Fruit fly (Drosophila melanogaster) whole organism, embryonic: ENCODE data around the gene Fer3.

Source experiments
- Atf6 ChIP-seq: fragments of 200-800 bp; sonication (Bioruptor generic); IDR thresholded peaks from 2 replicates; pipeline ENCODE4 v1.3.6; 2022; ENCODE audit warnings: missing biosample characterization, missing genetic modification characterization
- CG10979 ChIP-seq: fragments of 200-800 bp; sonication (Bioruptor generic); optimal IDR thresholded peaks from 2 replicates; lab custom pipeline; 2018; ENCODE audit warnings: missing biosample characterization, mild to moderate bottlenecking, missing genetic modification characterization, moderate library complexity
- CG11723 ChIP-seq: fragments of 200-800 bp; sonication (Bioruptor generic); optimal IDR thresholded peaks from 2 replicates; lab custom pipeline; 2017; ENCODE audit warnings: missing biosample characterization, mild to moderate bottlenecking, missing genetic modification characterization
- CG12219 ChIP-seq: fragments of 200-800 bp; sonication (Bioruptor generic); optimal IDR thresholded peaks from 3 replicates; lab custom pipeline; 2018; ENCODE audit warnings: missing biosample characterization, mild to moderate bottlenecking, missing genetic modification characterization
- CG13894 ChIP-seq: fragments of 200-800 bp; sonication (Bioruptor generic); optimal IDR thresholded peaks from 3 replicates; lab custom pipeline; 2018; ENCODE audit warnings: missing biosample characterization, mild to moderate bottlenecking, missing genetic modification characterization, moderate library complexity
- CG1529 ChIP-seq: fragments of 200-800 bp; sonication (Bioruptor generic); optimal IDR thresholded peaks from 3 replicates; lab custom pipeline; 2018; ENCODE audit warnings: missing biosample characterization, missing genetic modification characterization
- CG15601 ChIP-seq: fragments of 200-800 bp; sonication (Bioruptor generic); optimal IDR thresholded peaks from 3 replicates; lab custom pipeline; 2019; ENCODE audit warnings: missing biosample characterization, mild to moderate bottlenecking, missing genetic modification characterization, moderate library complexity
- CG17802 ChIP-seq: fragments of 200-800 bp; sonication (Bioruptor generic); optimal IDR thresholded peaks from 2 replicates; lab custom pipeline; 2018; ENCODE audit warnings: missing biosample characterization, mild to moderate bottlenecking, missing genetic modification characterization, moderate library complexity
- CG1792 ChIP-seq: fragments of 200-800 bp; sonication (Bioruptor generic); optimal IDR thresholded peaks from 2 replicates; lab custom pipeline; 2016; ENCODE audit warnings: missing biosample characterization, missing genetic modification characterization
- CG18764 ChIP-seq: fragments of 200-800 bp; sonication (Bioruptor generic); optimal IDR thresholded peaks from 3 replicates; lab custom pipeline; 2016; ENCODE audit warnings: missing biosample characterization, missing genetic modification characterization
- CG2129 ChIP-seq: fragments of 200-800 bp; sonication (Bioruptor generic); IDR thresholded peaks from 2 replicates; pipeline ENCODE4 v1.3.6; 2022; ENCODE audit warnings: missing biosample characterization, missing genetic modification characterization; ENCODE audit not compliant: partially characterized antibody
- CG34422 ChIP-seq: fragments of 200-800 bp; sonication (Bioruptor generic); IDR thresholded peaks from 3 replicates; pipeline ENCODE4 v1.3.6; 2022; ENCODE audit warnings: missing biosample characterization, missing genetic modification characterization
- CG42726 ChIP-seq: fragments of 200-800 bp; sonication (Bioruptor generic); IDR thresholded peaks from 2 replicates; pipeline ENCODE4 v1.3.6; 2022; ENCODE audit warnings: missing biosample characterization, missing genetic modification characterization; ENCODE audit not compliant: partially characterized antibody
- CG4404 ChIP-seq: fragments of 200-800 bp; sonication (Bioruptor generic); IDR thresholded peaks from 2 replicates; pipeline ENCODE4 v1.3.6; 2022; ENCODE audit warnings: missing biosample characterization, missing genetic modification characterization
- CG4424 ChIP-seq: fragments of 200-800 bp; sonication (Bioruptor generic); optimal IDR thresholded peaks from 3 replicates; lab custom pipeline; 2016; ENCODE audit warnings: missing biosample characterization, missing genetic modification characterization
- CG4617 ChIP-seq: fragments of 200-800 bp; sonication (Bioruptor generic); optimal IDR thresholded peaks from 3 replicates; lab custom pipeline; 2016; ENCODE audit warnings: missing biosample characterization, missing genetic modification characterization, borderline replicate concordance
- CG6175 ChIP-seq: fragments of 200-800 bp; sonication (Bioruptor generic); IDR thresholded peaks from 3 replicates; pipeline ENCODE4 v1.3.6; 2022; ENCODE audit warnings: missing biosample characterization, missing genetic modification characterization
- CG6765 ChIP-seq: fragments of 200-800 bp; sonication (Bioruptor generic); optimal IDR thresholded peaks from 3 replicates; lab custom pipeline; 2017; ENCODE audit warnings: missing biosample characterization, mild to moderate bottlenecking, missing genetic modification characterization
- CG6791 ChIP-seq: fragments of 200-800 bp; sonication (Bioruptor generic); IDR thresholded peaks from 3 replicates; pipeline ENCODE4 v1.3.6; 2022; ENCODE audit warnings: missing biosample characterization, missing genetic modification characterization; ENCODE audit not compliant: partially characterized antibody
- CG7357 ChIP-seq: fragments of 200-800 bp; sonication (Bioruptor generic); IDR thresholded peaks from 3 replicates; pipeline ENCODE4 v1.3.6; 2022; ENCODE audit warnings: missing biosample characterization, missing genetic modification characterization
- CG7745 ChIP-seq: fragments of 200-800 bp; sonication (Bioruptor generic); optimal IDR thresholded peaks from 2 replicates; lab custom pipeline; 2018; ENCODE audit warnings: missing biosample characterization, mild to moderate bottlenecking, missing genetic modification characterization, moderate library complexity
- CG7928 ChIP-seq: fragments of 200-800 bp; sonication (Bioruptor generic); optimal IDR thresholded peaks from 2 replicates; lab custom pipeline; 2017; ENCODE audit warnings: missing biosample characterization, mild to moderate bottlenecking, missing genetic modification characterization
- CG8359 ChIP-seq: fragments of 200-800 bp; sonication (Bioruptor generic); optimal IDR thresholded peaks from 2 replicates; lab custom pipeline; 2017; ENCODE audit warnings: missing biosample characterization, mild to moderate bottlenecking, missing genetic modification characterization, borderline replicate concordance
- Dbx ChIP-seq: fragments of 200-800 bp; sonication (Bioruptor generic); IDR thresholded peaks from 3 replicates; pipeline ENCODE4 v1.3.6; 2022; ENCODE audit warnings: missing biosample characterization, missing genetic modification characterization
- Dip3 ChIP-seq: fragments of 200-800 bp; sonication (Bioruptor generic); optimal IDR thresholded peaks from 3 replicates; lab custom pipeline; 2016; ENCODE audit warnings: missing biosample characterization, missing genetic modification characterization
- Doc2 ChIP-seq: fragments of 200-800 bp; sonication (Bioruptor generic); IDR thresholded peaks from 2 replicates; pipeline ENCODE4 v1.3.6; 2022; ENCODE audit warnings: missing biosample characterization, missing genetic modification characterization
- Dref ChIP-seq: fragments of 200-800 bp; sonication (Bioruptor generic); IDR thresholded peaks from 2 replicates; pipeline ENCODE4 v1.3.6; 2022; ENCODE audit warnings: missing biosample characterization, missing genetic modification characterization
- Hr78 ChIP-seq, 2 experiments: fragments of 200-800 bp in 1 of 2; fragments of >200 bp in 1 of 2; sonication (Bioruptor generic) in 1 of 2; optimal IDR thresholded peaks; 2 replicates each; lab custom pipeline; 2017 to 2019; ENCODE audit warnings: missing biosample characterization in 2 of 2, missing genetic modification characterization in 2 of 2, mild to moderate bottlenecking in 1 of 2, moderate library complexity in 1 of 2
- MESR4 ChIP-seq: fragments of 200-800 bp; sonication (Bioruptor generic); optimal IDR thresholded peaks from 2 replicates; lab custom pipeline; 2018; ENCODE audit warnings: missing biosample characterization, mild to moderate bottlenecking, missing genetic modification characterization, moderate library complexity
- Spps ChIP-seq: fragments of 200-800 bp; sonication (Bioruptor generic); optimal IDR thresholded peaks from 2 replicates; lab custom pipeline; 2018; ENCODE audit warnings: missing biosample characterization, mild to moderate bottlenecking, missing genetic modification characterization
- Ssrp ChIP-seq: fragments of 200-800 bp; sonication (Bioruptor generic); optimal IDR thresholded peaks from 2 replicates; lab custom pipeline; 2018; ENCODE audit warnings: missing biosample characterization, mild to moderate bottlenecking, missing genetic modification characterization, moderate library complexity
- Xrp1 ChIP-seq: fragments of 200-800 bp; sonication (Bioruptor generic); IDR thresholded peaks from 2 replicates; pipeline ENCODE4 v1.3.6; 2022; ENCODE audit warnings: missing biosample characterization, missing genetic modification characterization
- aop ChIP-seq: fragments of 200-800 bp; sonication (Bioruptor generic); IDR thresholded peaks from 2 replicates; pipeline ENCODE4 v1.3.6; 2022; ENCODE audit warnings: missing biosample characterization, missing genetic modification characterization
- ash1 ChIP-seq: fragments of 200-800 bp; sonication (Bioruptor generic); optimal IDR thresholded peaks from 2 replicates; lab custom pipeline; 2018; ENCODE audit warnings: missing biosample characterization, mild to moderate bottlenecking, missing genetic modification characterization
- bbx ChIP-seq: fragments of 200-800 bp; sonication (Bioruptor generic); IDR thresholded peaks from 2 replicates; pipeline ENCODE4 v1.3.6; 2022; ENCODE audit warnings: missing biosample characterization, missing genetic modification characterization; ENCODE audit not compliant: partially characterized antibody
- corto ChIP-seq: fragments of 200-800 bp; sonication (Bioruptor generic); optimal IDR thresholded peaks from 2 replicates; lab custom pipeline; 2016; ENCODE audit warnings: missing biosample characterization, mild to moderate bottlenecking, missing genetic modification characterization, moderate library complexity
- crc ChIP-seq: fragments of 200-800 bp; sonication (Bioruptor generic); optimal IDR thresholded peaks from 2 replicates; lab custom pipeline; 2016; ENCODE audit warnings: missing biosample characterization, missing genetic modification characterization
- croc ChIP-seq: fragments of 200-800 bp; sonication (Bioruptor generic); conservative IDR thresholded peaks from 3 replicates; pipeline ENCODE4 v1.3.6; 2022; ENCODE audit warnings: missing biosample characterization, missing genetic modification characterization
- dmrt11E ChIP-seq: fragments of 200-800 bp; sonication (Bioruptor generic); optimal IDR thresholded peaks from 3 replicates; lab custom pipeline; 2018; ENCODE audit warnings: missing biosample characterization, mild to moderate bottlenecking, missing genetic modification characterization, moderate library complexity
- en ChIP-seq: fragments of 200-800 bp; sonication (Bioruptor generic); optimal IDR thresholded peaks from 2 replicates; lab custom pipeline; 2016; ENCODE audit warnings: missing biosample characterization, missing genetic modification characterization
- eve ChIP-seq, 2 experiments: fragments of >200 bp; optimal IDR thresholded peaks; 2 replicates each; lab custom pipeline; 2017; ENCODE audit warnings: missing biosample characterization in 2 of 2, missing genetic modification characterization in 2 of 2
- fd102C ChIP-seq: fragments of 200-800 bp; sonication (Bioruptor generic); optimal IDR thresholded peaks from 2 replicates; lab custom pipeline; 2018; ENCODE audit warnings: missing biosample characterization, mild to moderate bottlenecking, missing genetic modification characterization, moderate library complexity
- gt ChIP-seq: fragments of 200-800 bp; sonication (Bioruptor generic); IDR thresholded peaks from 2 replicates; pipeline ENCODE4 v1.3.6; 2022; ENCODE audit warnings: missing biosample characterization, missing genetic modification characterization
- mirr ChIP-seq: fragments of 200-800 bp; sonication (Bioruptor generic); optimal IDR thresholded peaks from 3 replicates; lab custom pipeline; 2018; ENCODE audit warnings: missing biosample characterization, mild to moderate bottlenecking, missing genetic modification characterization
- otp ChIP-seq: fragments of 200-800 bp; sonication (Bioruptor generic); IDR thresholded peaks from 3 replicates; pipeline ENCODE4, ENCODE4 v1.3.6; 2022; ENCODE audit warnings: missing biosample characterization, missing genetic modification characterization
- pum ChIP-seq: fragments of 200-800 bp; sonication (Bioruptor generic); optimal IDR thresholded peaks from 2 replicates; lab custom pipeline; 2016; ENCODE audit warnings: missing biosample characterization, missing genetic modification characterization
- sisA ChIP-seq: fragments of 200-800 bp; sonication (Bioruptor generic); IDR thresholded peaks from 2 replicates; pipeline ENCODE4 v1.3.6; 2022; ENCODE audit warnings: missing biosample characterization, missing genetic modification characterization
- sqz ChIP-seq: fragments of 200-800 bp; sonication (Bioruptor generic); optimal IDR thresholded peaks from 3 replicates; lab custom pipeline; 2018; ENCODE audit warnings: missing biosample characterization, mild to moderate bottlenecking, missing genetic modification characterization
- sug ChIP-seq: fragments of 200-800 bp; optimal IDR thresholded peaks from 2 replicates; lab custom pipeline; 2019; ENCODE audit warnings: missing biosample characterization, mild to moderate bottlenecking, missing genetic modification characterization, moderate library complexity
- tap ChIP-seq: fragments of 200-800 bp; optimal IDR thresholded peaks from 3 replicates; lab custom pipeline; 2019; ENCODE audit warnings: missing biosample characterization, mild to moderate bottlenecking, missing genetic modification characterization, moderate library complexity

Gene Fer3

DNA sequence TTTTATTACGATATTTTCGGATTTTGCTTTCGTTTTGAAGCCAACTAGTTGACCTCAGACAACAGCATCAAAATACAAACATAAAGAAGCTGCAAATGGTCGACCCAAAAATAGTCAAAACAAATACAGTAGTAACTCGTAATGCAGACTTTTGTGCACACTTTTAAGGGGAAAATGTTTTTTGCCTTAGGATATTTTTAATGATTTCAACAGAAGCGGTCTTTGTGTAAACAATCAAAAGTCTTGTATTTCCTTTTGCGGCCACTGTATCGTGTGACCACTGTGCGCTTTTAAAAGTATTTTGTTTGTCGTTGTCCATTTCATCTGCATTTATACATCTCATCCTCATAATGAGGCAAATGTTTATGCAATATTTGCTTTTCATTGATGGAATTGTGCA is 44.7 kb downstream of the Fer3 start (continued):
- TF ChIP-seq CG4404 (GFP tag; lab: Robert Waterston, UW) (peak; percentile 94), CG2129 (no peak), pum (peak; percentile 96), CG11723 (GFP tag; lab: Kevin White, UChicago) (peak; percentile 87), sug (tag; lab: Kevin White, UChicago) (peak; percentile 96), Atf6 (peak; percentile 97), tap (tag; lab: Kevin White, UChicago) (peak; percentile 93), CG7928 (GFP tag; lab: Kevin White, UChicago) (peak; percentile 81), mirr (GFP tag; lab: Kevin White, UChicago) (peak; percentile 98), Dip3 (GFP tag; lab: Kevin White, UChicago) (peak; percentile 97), Ssrp (peak; percentile 89), CG6791 (GFP tag; lab: Robert Waterston, UW) (no peak), croc (GFP tag; lab: Robert Waterston, UW) (peak; percentile 82), CG8359 (GFP tag; lab: Kevin White, UChicago) (peak; percentile 62), en (GFP tag; lab: Kevin White, UChicago) (peak; percentile 88), CG15601 (peak; percentile 63), Hr78 (GFP tag; optimal IDR thresholded peaks at IDR 0.05; lab: Kevin White, UChicago) (peak in 1 of 2 experiments; percentile 46), Dbx (GFP tag; lab: Robert Waterston, UW) (peak; percentile 98), fd102C (GFP tag; lab: Kevin White, UChicago) (peak; percentile 54), CG1529 (peak; percentile 79), crc (GFP tag; lab: Kevin White, UChicago) (peak; percentile 97), CG4424 (peak; percentile 94), CG34422 (GFP tag; lab: Robert Waterston, UW) (peak; percentile 97), otp (peak; percentile 96), bbx (GFP tag; lab: Robert Waterston, UW) (no peak), CG18764 (GFP tag; lab: Kevin White, UChicago) (peak; percentile 92), CG13894 (tag; lab: Kevin White, UChicago) (peak; percentile 93), CG1792 (peak; percentile 95), Xrp1 (GFP tag; lab: Robert Waterston, UW) (peak; percentile 95), CG12219 (GFP tag; lab: Kevin White, UChicago) (peak; percentile 94), CG4617 (GFP tag; lab: Kevin White, UChicago) (peak; percentile 83), CG42726 (GFP tag; lab: Robert Waterston, UW) (no peak), CG7745 (tag; lab: Kevin White, UChicago) (no peak), gt (GFP tag; lab: Robert Waterston, UW) (peak; percentile 73), sqz (GFP tag; lab: Kevin White, UChicago) (peak; percentile 91), Doc2 (GFP tag; lab: Robert Waterston, UW) (peak; percentile 86), CG10979 (tag; lab: Kevin White, UChicago) (peak; percentile 78), ash1 (GFP tag; lab: Kevin White, UChicago) (peak; percentile 73), Dref (GFP tag; lab: Robert Waterston, UW) (peak; percentile 46; the same call in 1 of the 2 replicates), CG6765 (GFP tag; lab: Kevin White, UChicago) (peak; percentile 94), corto (GFP tag; lab: Kevin White, UChicago) (no peak), aop (GFP tag; lab: Robert Waterston, UW) (peak; percentile 92), Spps (peak; percentile 40), MESR4 (GFP tag; lab: Kevin White, UChicago) (peak; percentile 49), sisA (GFP tag; lab: Robert Waterston, UW) (peak; percentile 98), CG17802 (tag; lab: Kevin White, UChicago) (peak; percentile 67), dmrt11E (tag; lab: Kevin White, UChicago) (peak; percentile 69), CG6175 (GFP tag; lab: Robert Waterston, UW) (peak; percentile 96), CG7357 (GFP tag; lab: Robert Waterston, UW) (peak; percentile 91), eve (GFP tag; optimal IDR thresholded peaks at IDR 0.05; lab: Kevin White, UChicago) (peak in 1 of 2 experiments; percentile 98)
